Worm (Caenorhabditis elegans): Measurements from ENCODE around the gene clec-223.
A peak's percentile ranks its signal among the peaks of the same experiment; 100 is the strongest.

The clec-223 gene

ce11 chrV:11228653-11229173 is 44.2 kb upstream of the clec-223 start, which contains the start of gene pqn-70 (continued):
- TF ChIP-seq lsy-2 (tag; optimal IDR thresholded peaks at IDR 0.05) (peak; percentile 84 to 85), elt-2 (tag; optimal IDR thresholded peaks at IDR 0.05) (peak; percentile 56), skn-1 (tag; optimal IDR thresholded peaks at IDR 0.05) (peak; percentile 70)

- no peak for TF ChIP-seq lin-14 (GFP tag; optimal IDR thresholded peaks at IDR 0.05)
- no peak for TF ChIP-seq efl-1 (optimal IDR thresholded peaks at IDR 0.05)
- TF ChIP-seq efl-1 (GFP tag; optimal IDR thresholded peaks at IDR 0.05 in 1 of 2) = peak in 1 of 2 experiments; percentile 2
- TF ChIP-seq blmp-1 (tag; optimal IDR thresholded peaks at IDR 0.05) = peak; percentile 80
Observed at ce11 chrV:11231177-11231576, 41.8 kb upstream of the clec-223 start.

ce11 chrV:11234350-11234749 is 38.6 kb upstream of the clec-223 start, which contains the start of gene T19B10.5:
Gene T19B10.5, plus strand, starts transcription at chrV:11234650.
- no peak for TF ChIP-seq nhr-84 (tag; optimal IDR thresholded peaks at IDR 0.05)
- peak; percentile 18 for TF ChIP-seq blmp-1 (tag; optimal IDR thresholded peaks at IDR 0.05)

ce11 chrV:11235876-11236275 is 37.1 kb upstream of the clec-223 start:
- TF ChIP-seq fkh-4 (tag; optimal IDR thresholded peaks at IDR 0.05; ENCODE audit: borderline replicate concordance) (no peak), dsc-1 (tag; optimal IDR thresholded peaks at IDR 0.05) (no peak), efl-1 (optimal IDR thresholded peaks at IDR 0.05) (no peak), efl-1 (GFP tag; optimal IDR thresholded peaks at IDR 0.05 in 1 of 2) (peak in 1 of 2 experiments; percentile 74), aly-2 (tag; optimal IDR thresholded peaks at IDR 0.05) (no peak), lin-35 (GFP tag; optimal IDR thresholded peaks at IDR 0.05) (no peak), elt-2 (tag; optimal IDR thresholded peaks at IDR 0.05) (peak; percentile 96)

- TF ChIP-seq lsy-2 (tag; optimal IDR thresholded peaks at IDR 0.05) = peak; percentile 63 to 70
- TF ChIP-seq C16A3.4 (tag; optimal IDR thresholded peaks at IDR 0.05) = peak; percentile 83
- TF ChIP-seq ceh-8 (GFP tag; optimal IDR thresholded peaks at IDR 0.05) = no peak
- TF ChIP-seq lir-3 (tag; optimal IDR thresholded peaks at IDR 0.05; ENCODE audit: poor library complexity) = peak; percentile 50
- no peak for TF ChIP-seq pag-3 (tag; optimal IDR thresholded peaks at IDR 0.05; ENCODE audit: borderline replicate concordance, insufficient read depth)
- peak; percentile 71 for TF ChIP-seq swsn-7 (tag; optimal IDR thresholded peaks at IDR 0.05)
- TF ChIP-seq C04F5.9 (tag; optimal IDR thresholded peaks at IDR 0.05) = no peak
- TF ChIP-seq nhr-77 (tag; optimal IDR thresholded peaks at IDR 0.05) = peak; percentile 24
- TF ChIP-seq lin-39 (tag; optimal IDR thresholded peaks at IDR 0.05) = peak; percentile 42
- peak; percentile 53; the same call in 1 of the 2 replicates for TF ChIP-seq ceh-88 (GFP tag; IDR thresholded peaks at IDR 0.05)
- TF ChIP-seq hpl-2 (GFP tag; optimal IDR thresholded peaks at IDR 0.05) = peak; percentile 25
- TF ChIP-seq lin-14 (GFP tag; optimal IDR thresholded peaks at IDR 0.05) = peak; percentile 64
- TF ChIP-seq vab-15 (tag; optimal IDR thresholded peaks at IDR 0.05) = no peak
- no peak for TF ChIP-seq mep-1 (tag; optimal IDR thresholded peaks at IDR 0.05)
- TF ChIP-seq nhr-47 (tag; optimal IDR thresholded peaks at IDR 0.05) = peak; percentile 72
- TF ChIP-seq hlh-4 (tag; optimal IDR thresholded peaks at IDR 0.05) = no peak
- TF ChIP-seq pqm-1 (tag; optimal IDR thresholded peaks at IDR 0.05) = no peak
- no peak for TF ChIP-seq aha-1 (tag; optimal IDR thresholded peaks at IDR 0.05)
- peak; percentile 44 for TF ChIP-seq blmp-1 (tag; optimal IDR thresholded peaks at IDR 0.05)
- no peak for TF ChIP-seq unc-62 (GFP tag; optimal IDR thresholded peaks at IDR 0.05)
- TF ChIP-seq ama-1 (optimal IDR thresholded peaks at IDR 0.05) = no peak
- TF ChIP-seq xbp-1 (tag; optimal IDR thresholded peaks at IDR 0.05) = peak; percentile 61
- peak in 2 of 6 experiments; percentile 6 to 9 for TF ChIP-seq elt-3 (tag; optimal IDR thresholded peaks at IDR 0.05)
- TF ChIP-seq ets-5 (GFP tag; IDR thresholded peaks at IDR 0.05) = no peak
- TF ChIP-seq mdl-1 (tag; optimal IDR thresholded peaks at IDR 0.05) = peak in 1 of 2 experiments; percentile 36
- TF ChIP-seq snpc-4 (tag; optimal IDR thresholded peaks at IDR 0.05) = peak; percentile 42
- TF ChIP-seq C34B4.2 (tag; optimal IDR thresholded peaks at IDR 0.05) = no peak
- TF ChIP-seq elt-2 (tag; optimal IDR thresholded peaks at IDR 0.05) = peak; percentile 41
- TF ChIP-seq efl-3 (GFP tag; optimal IDR thresholded peaks at IDR 0.05) = no peak
- peak; percentile 24 for TF ChIP-seq nhr-76 (tag; optimal IDR thresholded peaks at IDR 0.05)
- no peak for TF ChIP-seq egl-13 (tag; optimal IDR thresholded peaks at IDR 0.05)
- TF ChIP-seq alr-1 (tag; optimal IDR thresholded peaks at IDR 0.05; ENCODE audit: borderline replicate concordance) = no peak
- TF ChIP-seq nhr-28 (tag; optimal IDR thresholded peaks at IDR 0.05) = no peak
- peak; percentile 75 to 93 (median 86) for TF ChIP-seq ceh-82 (tag; optimal IDR thresholded peaks at IDR 0.05)
- no peak for TF ChIP-seq nhr-12 (tag; optimal IDR thresholded peaks at IDR 0.05)
- peak; percentile 53 for TF ChIP-seq skn-1 (tag; optimal IDR thresholded peaks at IDR 0.05)
Observed at ce11 chrV:11239187-11239725, 33.7 kb upstream of the clec-223 start, which contains the start of the genes dvc-1 and ima-1. Gene dvc-1, minus strand, starts transcription at chrV:11239331. Gene ima-1, plus strand, starts transcription at chrV:11239675.
